Worm (Caenorhabditis elegans) whole organism, L4/young adult: ENCODE measurements around the gene ZK836.3.

Experiments
- W03F9.2 ChIP-seq: fragments of 150-350 bp; optimal IDR thresholded peaks from 2 replicates; lab custom pipeline; 2014; ENCODE audit warnings: missing biosample characterization, missing genetic modification characterization
- dao-5 ChIP-seq: sonication (generic microtip); optimal IDR thresholded peaks from 2 replicates; lab custom pipeline; 2016; ENCODE audit warnings: missing genotype, missing genetic modification characterization, moderate library complexity, missing compliant biosample characterization
- him-1 ChIP-seq: sonication (generic microtip); optimal IDR thresholded peaks from 2 replicates; lab custom pipeline; 2016; ENCODE audit warnings: missing genotype, missing genetic modification reagents, missing genetic modification characterization, missing compliant biosample characterization

ZK836.3 gene

DNA sequence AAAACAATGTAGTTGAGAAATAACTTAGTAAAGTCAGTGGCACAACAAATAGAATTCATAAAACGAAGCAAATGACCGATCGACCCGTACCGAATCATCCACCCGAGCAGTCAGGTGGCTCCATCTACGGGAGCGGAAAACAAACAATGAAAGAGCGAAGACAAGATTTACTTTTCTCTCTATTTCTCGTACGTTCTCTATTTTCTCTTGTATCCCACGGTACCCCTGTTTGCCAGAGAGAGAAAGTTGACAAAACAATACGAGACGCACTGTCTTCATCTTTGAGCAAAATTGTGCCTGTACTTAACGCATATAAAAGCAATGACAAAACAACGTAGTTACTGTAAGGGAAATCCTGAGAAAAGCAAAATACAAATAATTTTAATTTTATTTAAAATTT is 914 bp upstream of the ZK836.3 start:
- TF ChIP-seq W03F9.2 (tag; lab: Kevin White, UChicago) (no peak), him-1 (tag; lab: Kevin White, UChicago) (no peak), dao-5 (no peak)

DNA sequence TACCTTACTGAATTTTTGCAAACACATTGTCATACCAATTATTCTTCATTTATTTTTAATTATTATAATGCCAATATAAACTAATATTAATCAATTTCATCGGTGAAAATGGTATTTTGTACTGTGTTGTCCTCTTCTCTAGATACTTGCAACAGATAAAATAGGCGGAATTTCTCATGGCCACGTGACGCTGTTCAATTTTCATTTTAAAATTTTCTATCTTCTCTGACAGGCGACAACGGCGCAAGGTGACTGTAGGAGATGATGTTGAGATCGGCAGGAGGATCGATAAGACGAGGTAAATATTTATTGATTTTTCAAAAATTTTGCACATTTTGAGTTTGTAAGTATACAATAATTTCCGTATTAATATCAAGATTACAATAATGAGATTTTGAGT is 1.5 kb downstream of the ZK836.3 start, which contains the start of gene ogdh-2:
ogdh-2 (plus strand) TSS at position 233 of the 400 bp plus-strand sequence.
- TF ChIP-seq W03F9.2 (tag; lab: Kevin White, UChicago) = no peak
- no peak for TF ChIP-seq dao-5
- no peak for TF ChIP-seq him-1 (tag; lab: Kevin White, UChicago)

DNA sequence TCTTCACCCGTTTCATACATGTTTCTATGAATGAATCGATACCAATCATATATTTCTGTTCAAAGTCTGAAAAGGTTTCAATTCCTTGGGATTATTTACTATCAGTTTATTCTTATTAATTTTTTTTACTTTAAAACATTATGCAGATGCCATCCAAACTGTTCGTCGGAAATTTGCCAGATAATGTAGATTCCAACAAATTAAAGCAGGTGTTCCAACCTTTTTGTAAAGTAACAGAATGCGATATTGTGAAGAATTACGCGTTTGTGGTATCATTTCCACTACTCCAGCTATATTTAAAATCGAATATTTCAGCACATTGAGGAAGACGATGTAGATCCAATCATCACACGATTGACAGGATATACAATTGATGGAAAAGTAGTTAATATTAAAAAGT is 3.6 kb downstream of the ZK836.3 start, which contains the start of gene rnp-1:
rnp-1 (plus strand) TSS at position 145 of the 400 bp plus-strand sequence.
- TF ChIP-seq dao-5 = no peak

DNA sequence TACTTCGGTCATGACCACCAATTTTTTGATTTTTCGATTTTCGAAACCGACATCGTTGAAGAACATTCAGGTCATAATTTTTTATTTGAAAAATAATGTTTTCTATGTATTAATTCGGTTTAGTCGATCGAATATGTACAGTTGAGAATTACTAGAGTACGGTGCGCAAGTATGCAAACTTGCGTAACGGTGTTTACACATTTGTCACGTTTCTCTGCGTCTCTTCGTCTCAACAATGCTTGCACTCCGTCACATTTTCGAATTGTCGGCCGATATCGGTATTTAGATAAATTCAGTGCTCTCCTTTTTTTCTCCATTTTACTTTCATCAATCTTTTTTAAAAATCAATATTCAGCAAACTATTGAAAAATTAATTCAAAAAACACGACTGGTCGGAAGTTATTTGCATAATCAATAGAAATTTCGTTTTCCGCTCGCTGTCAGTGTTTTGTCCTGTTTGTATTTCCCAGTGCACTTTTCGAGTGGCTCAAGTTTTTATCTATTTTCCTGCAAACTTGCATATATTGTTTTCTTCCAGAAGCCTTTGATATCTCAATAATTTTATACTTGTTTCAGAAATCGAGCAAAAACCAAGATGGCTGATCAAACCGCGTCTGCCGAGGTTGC is 4.7 kb downstream of the ZK836.3 start, which contains the start of gene dpy-30:
dpy-30 (plus strand) TSS at position 577 of the 627 bp plus-strand sequence.
- TF ChIP-seq dao-5 (no peak), W03F9.2 (tag; lab: Kevin White, UChicago) (peak; percentile 56), him-1 (tag; lab: Kevin White, UChicago) (no peak)

DNA sequence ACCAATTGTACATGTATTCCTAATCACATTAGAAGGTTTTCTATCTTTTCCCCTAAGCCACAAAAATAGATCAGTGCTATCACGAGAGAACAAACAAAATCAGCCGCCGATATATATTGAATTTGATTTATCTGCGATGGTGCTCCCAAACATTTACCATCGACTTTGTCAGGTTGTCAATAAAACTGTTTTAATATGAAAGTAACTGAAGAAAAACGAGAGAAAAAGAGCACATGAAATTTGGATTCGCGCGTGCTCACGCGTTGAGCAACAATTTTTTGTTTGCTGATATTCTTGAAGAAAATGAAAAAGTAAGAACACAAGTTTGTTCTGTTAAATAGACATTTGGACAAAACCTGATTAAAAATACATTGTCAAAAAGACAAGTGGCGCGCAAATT is 6.9 kb downstream of the ZK836.3 start:
- TF ChIP-seq dao-5 (no peak), him-1 (tag; lab: Kevin White, UChicago) (no peak), W03F9.2 (tag; lab: Kevin White, UChicago) (no peak)

DNA sequence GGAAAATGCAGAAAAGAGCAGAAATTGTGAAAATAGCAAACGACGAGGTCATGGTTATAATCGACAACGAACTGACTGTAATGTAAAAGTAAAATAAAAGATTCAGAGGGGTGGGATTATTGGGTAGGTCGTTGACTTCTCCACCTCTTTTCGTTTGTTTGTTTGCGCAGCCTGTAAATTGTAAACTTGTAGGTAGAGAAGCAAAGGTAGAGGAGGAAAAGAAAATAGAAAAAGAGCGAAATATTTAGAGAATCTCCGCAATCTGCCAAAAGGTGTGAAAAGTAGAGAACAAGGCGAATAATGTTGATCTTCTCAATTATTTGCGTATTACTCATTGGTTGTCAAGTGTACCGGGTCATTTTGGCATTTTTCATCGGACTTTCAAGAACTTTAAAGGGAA is 8.4 kb downstream of the ZK836.3 start, which contains the start of gene ZK863.8:
ZK863.8 (minus strand) TSS at position 173 of the 400 bp plus-strand sequence.
- TF ChIP-seq him-1 (tag; lab: Kevin White, UChicago) (no peak), dao-5 (no peak), W03F9.2 (tag; lab: Kevin White, UChicago) (no peak)

DNA sequence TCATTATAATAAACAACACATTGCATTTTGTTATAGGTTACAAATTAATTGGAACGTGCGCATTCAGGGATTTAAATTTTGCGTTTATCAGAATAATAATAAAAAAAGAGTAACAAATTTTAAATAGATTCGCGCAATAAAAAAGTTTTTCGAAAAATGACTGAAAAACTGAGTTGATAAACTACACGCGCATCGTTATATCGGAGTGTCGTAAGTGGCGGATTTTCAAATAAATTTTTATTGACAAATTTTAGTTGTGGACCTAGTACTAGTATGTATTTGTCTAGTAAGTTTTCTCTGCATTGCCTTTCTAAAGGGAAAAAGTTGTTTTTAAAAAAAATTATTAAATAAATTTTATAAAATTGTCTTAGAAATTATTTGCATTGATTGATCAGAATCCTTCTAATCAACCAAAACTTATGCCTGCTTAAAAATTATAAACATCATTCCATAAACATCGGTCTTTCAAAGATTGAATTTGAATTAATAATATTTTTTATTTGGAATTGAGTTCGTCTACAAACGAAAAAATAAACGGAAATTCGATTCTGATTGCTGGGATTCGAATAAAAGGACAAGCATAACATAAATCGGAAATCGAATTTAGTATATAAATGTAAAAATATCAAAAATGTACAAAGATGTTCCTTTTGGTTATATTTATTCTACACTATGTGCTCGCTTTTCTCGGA is 11.3 kb downstream of the ZK836.3 start, which contains the start of gene srd-4:
srd-4 (plus strand) TSS at position 642 of the 692 bp plus-strand sequence.
- TF ChIP-seq W03F9.2 (tag; lab: Kevin White, UChicago) (no peak), him-1 (tag; lab: Kevin White, UChicago) (no peak), dao-5 (no peak)

DNA sequence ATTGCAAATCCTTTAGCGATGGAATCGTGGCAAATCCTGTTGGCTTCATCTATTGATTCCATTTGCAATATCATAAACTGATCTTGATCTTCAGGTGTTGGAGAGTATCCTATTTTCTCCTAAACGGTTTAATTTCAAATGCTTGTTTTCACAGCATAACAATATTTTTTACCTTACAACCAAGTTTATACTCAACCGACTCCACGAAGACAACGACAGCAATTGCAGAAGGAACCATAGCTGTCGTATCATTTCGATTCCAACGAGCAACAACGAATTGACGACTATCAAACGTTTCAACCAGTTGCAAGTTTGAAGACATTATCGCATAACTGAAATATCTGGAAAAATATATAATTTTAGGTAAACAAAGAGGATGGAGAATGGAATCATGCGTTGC is 11.9 kb downstream of the ZK836.3 start, which contains the start of gene usip-1:
usip-1 (minus strand) TSS at position 341 of the 400 bp plus-strand sequence.
- no peak for TF ChIP-seq him-1 (tag; lab: Kevin White, UChicago)
- no peak for TF ChIP-seq dao-5
- TF ChIP-seq W03F9.2 (tag; lab: Kevin White, UChicago) = no peak

DNA sequence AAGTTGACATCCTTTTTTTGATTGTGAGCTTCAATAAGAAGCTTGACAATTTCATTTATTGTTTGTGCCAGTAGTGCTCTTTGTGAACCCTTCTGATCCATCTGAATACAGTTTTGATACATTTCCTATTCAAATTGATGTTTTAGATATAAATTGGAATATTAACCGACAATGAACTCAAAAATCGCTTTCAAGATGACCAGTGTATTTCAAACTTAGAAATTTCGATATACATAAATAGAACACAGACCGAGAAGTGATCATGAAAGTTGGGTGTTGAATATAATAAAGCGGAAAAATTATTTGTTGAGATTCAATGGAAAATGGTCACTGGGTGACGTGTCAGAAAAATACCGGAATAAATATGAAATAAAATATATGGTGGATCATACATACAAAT is 14.4 kb downstream of the ZK836.3 start, which contains the start of gene elpc-3:
elpc-3 (minus strand) TSS at position 101 of the 400 bp plus-strand sequence.
- no peak for TF ChIP-seq him-1 (tag; lab: Kevin White, UChicago)
- no peak for TF ChIP-seq dao-5
- TF ChIP-seq W03F9.2 (tag; lab: Kevin White, UChicago) = no peak

DNA sequence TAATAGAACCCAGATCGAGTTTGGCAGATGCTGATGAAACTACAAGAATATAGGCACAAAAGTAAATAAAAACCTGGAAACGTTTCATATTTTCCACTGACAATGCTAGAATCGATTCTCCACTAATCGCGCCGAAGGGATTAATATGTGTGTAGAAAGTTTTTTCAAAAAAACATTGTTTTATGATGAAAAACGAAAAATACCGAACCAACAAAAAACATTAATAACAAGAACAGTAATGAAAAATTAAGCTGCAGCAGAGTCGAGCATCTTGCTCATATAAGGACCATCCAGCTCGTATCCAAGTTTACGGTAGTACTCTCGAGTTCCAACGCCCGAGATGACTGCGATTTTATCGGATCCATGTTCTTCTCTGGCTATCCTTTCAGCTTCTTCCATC is 16.4 kb downstream of the ZK836.3 start, which contains the start of gene clec-224:
clec-224 (minus strand) TSS at position 101 of the 400 bp plus-strand sequence.
- no peak for TF ChIP-seq him-1 (tag; lab: Kevin White, UChicago)
- TF ChIP-seq dao-5 = no peak
- TF ChIP-seq W03F9.2 (tag; lab: Kevin White, UChicago) = no peak

DNA sequence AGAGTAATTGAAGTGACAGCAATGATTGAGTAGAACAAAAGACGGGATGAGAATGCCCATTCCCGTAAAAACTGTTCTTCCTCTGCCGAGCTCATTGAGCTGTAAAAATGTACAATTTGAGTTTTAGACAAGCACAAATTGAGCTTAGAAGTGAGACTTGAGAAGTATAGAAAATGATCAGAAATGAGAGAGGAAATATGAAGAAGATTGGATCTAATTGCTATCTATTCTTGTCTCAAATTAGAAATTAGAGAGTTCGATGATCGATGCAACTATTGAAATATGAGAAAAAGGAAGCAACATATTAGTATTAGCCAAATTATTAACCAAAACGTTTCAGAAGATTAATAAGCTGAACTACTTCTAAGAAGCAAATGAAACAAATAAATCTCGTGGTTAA is 25.6 kb downstream of the ZK836.3 start, which contains the start of gene ZK863.1:
ZK863.1 (minus strand) TSS at position 101 of the 400 bp plus-strand sequence.
- no peak for TF ChIP-seq dao-5

DNA sequence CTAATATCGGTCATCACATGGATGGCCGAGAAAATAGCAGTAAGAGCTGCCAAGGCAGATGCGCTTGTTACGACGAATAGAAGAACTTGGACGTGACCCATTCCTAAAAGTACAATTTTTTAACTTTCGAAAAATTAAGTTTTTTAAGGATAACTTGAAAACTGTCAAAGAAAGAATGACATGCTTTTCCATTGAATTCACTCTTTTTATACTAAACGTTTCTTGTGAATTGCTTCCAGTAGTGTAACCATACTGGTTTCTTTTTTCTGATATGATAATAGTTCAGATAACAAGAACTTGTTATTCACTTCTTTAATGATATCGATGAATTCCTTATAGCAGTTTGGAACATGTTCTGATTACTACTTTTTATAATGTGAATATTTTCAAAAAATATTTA is 28.1 kb downstream of the ZK836.3 start, which contains the start of gene col-37:
col-37 (minus strand) TSS at position 101 of the 400 bp plus-strand sequence.
- TF ChIP-seq dao-5 = no peak
- TF ChIP-seq W03F9.2 (tag; lab: Kevin White, UChicago) = no peak
- no peak for TF ChIP-seq him-1 (tag; lab: Kevin White, UChicago)

DNA sequence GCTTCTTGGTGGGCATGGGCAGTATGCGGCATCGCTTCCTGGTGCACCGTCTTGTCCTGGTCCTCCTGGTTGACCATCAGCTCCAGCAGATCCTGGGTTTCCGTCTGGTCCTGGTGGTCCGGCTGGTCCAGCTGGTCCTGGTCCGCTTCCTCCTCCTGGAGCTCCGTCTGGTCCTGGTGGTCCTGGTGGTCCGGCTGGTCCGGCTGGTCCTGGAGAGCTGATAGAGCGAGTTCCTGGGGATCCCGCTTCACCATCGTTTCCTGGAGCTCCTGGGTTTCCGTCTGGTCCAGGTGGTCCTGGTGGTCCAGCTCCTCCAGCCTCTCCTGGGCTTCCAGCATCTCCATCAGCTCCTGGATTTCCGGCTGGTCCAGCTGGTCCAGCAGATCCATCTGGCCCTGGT is 28.7 kb downstream of the ZK836.3 start:
- TF ChIP-seq W03F9.2 (tag; lab: Kevin White, UChicago) (no peak), dao-5 (no peak), him-1 (tag; lab: Kevin White, UChicago) (no peak)

DNA sequence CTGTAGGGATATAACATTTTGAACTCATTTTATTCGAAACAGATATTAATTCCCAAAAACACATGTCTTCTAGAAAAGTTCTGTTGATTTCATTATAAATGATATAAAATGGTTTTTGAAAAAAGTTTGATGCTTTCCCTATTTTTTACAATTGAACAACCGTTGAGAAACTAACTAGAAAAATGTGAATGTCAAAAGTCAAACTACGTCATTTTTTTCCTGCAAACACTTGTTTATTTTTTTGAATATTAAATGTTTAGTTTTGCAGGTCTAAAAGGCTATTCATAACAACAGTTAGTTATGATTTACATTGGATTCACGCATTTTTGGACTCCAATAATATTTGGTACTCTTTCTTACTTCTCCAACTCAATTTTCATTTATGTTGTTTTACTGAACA is 32.8 kb downstream of the ZK836.3 start, which contains the start of gene srj-4:
srj-4 (plus strand) TSS at position 301 of the 400 bp plus-strand sequence.
- TF ChIP-seq W03F9.2 (tag; lab: Kevin White, UChicago) (no peak), dao-5 (no peak), him-1 (tag; lab: Kevin White, UChicago) (no peak)
